Worm (Caenorhabditis elegans) whole organism, L1 larva: ENCODE results near the gene bus-17.

Source experiments
- F16B12.6 ChIP-seq: fragments of 150-350 bp; optimal IDR thresholded peaks from 2 replicates; lab custom pipeline; 2014; ENCODE audit warnings: missing biosample characterization, missing genetic modification characterization
- fkh-8 ChIP-seq: sonication (generic microtip); optimal IDR thresholded peaks from 2 replicates; lab custom pipeline; 2016; ENCODE audit warnings: mild to moderate bottlenecking, missing genetic modification characterization, missing compliant biosample characterization
- fos-1 ChIP-seq: fragments of 150-350 bp; optimal IDR thresholded peaks from 2 replicates; lab custom pipeline; 2014; ENCODE audit warnings: missing biosample characterization, missing genetic modification characterization
- lin-13 ChIP-seq: fragments of 150-350 bp; optimal IDR thresholded peaks from 2 replicates; lab custom pipeline; 2014; ENCODE audit warnings: missing biosample characterization, missing genetic modification reagents, missing genetic modification characterization
- lin-14 ChIP-seq: fragments of 200-800 bp; sonication (Bioruptor generic); optimal IDR thresholded peaks from 2 replicates; lab custom pipeline; 2018; ENCODE audit warnings: mild to moderate bottlenecking, missing genetic modification characterization, moderate library complexity, missing compliant biosample characterization
- lin-39 ChIP-seq: fragments of 150-350 bp; optimal IDR thresholded peaks from 2 replicates; lab custom pipeline; 2014; ENCODE audit warnings: missing biosample characterization, missing genetic modification reagents, missing genetic modification characterization
- mdl-1 ChIP-seq, 2 experiments: fragments of 150-350 bp; optimal IDR thresholded peaks; 2 replicates each; lab custom pipeline; 2014 to 2017; ENCODE audit warnings: missing biosample characterization in 2 of 2, missing genetic modification characterization in 2 of 2, inconsistent platforms in 1 of 2
- sox-4 ChIP-seq: sonication (generic microtip); optimal IDR thresholded peaks from 2 replicates; lab custom pipeline; 2016; ENCODE audit warnings: missing genetic modification characterization, missing compliant biosample characterization
- unc-62 ChIP-seq: fragments of 150-350 bp; optimal IDR thresholded peaks from 2 replicates; lab custom pipeline; 2014; ENCODE audit warnings: missing biosample characterization, missing genetic modification reagents, missing genetic modification characterization
- unc-86 ChIP-seq: sonication (generic microtip); optimal IDR thresholded peaks from 2 replicates; lab custom pipeline; 2016; ENCODE audit warnings: missing genetic modification characterization, missing compliant biosample characterization

DNA sequence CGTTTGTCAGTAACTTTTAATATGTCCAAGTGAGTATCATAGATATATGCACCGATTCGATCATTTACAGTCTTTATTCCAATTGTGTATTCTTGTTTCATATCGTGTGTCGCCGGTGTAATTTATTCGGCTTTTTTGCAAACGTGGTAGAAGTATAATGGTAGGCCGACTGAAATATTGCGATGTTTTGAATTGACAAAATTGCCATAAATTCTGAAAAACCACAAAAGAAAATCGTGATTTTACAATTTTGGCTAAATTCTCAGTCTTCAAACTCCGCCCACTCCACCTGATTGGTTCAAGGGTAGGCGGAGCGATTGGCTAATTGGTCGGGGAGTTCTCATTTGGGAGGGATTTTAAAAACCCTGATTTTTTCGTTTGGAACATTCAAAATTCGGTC is 18.4 kb upstream of the bus-17 start, which contains the start of gene Y7A5A.3:
- no peak for TF ChIP-seq F16B12.6 (tag; lab: Kevin White, UChicago)
- no peak for TF ChIP-seq unc-62
- no peak for TF ChIP-seq lin-13
- TF ChIP-seq sox-4 (tag; lab: Kevin White, UChicago): no peak
- TF ChIP-seq mdl-1 (tag; optimal IDR thresholded peaks at IDR 0.05; lab: Kevin White, UChicago): no peak
- TF ChIP-seq unc-86 (tag; lab: Kevin White, UChicago): no peak
- no peak for TF ChIP-seq lin-14 (GFP tag; lab: Kevin White, UChicago)
- TF ChIP-seq fkh-8 (tag; lab: Kevin White, UChicago): no peak
- no peak for TF ChIP-seq lin-39 (tag; lab: Kevin White, UChicago)
- TF ChIP-seq fos-1 (tag; lab: Kevin White, UChicago): no peak
